Fruit fly (Drosophila melanogaster): Measurements from ENCODE around the gene CG12448.

The CG12448 gene

DNA sequence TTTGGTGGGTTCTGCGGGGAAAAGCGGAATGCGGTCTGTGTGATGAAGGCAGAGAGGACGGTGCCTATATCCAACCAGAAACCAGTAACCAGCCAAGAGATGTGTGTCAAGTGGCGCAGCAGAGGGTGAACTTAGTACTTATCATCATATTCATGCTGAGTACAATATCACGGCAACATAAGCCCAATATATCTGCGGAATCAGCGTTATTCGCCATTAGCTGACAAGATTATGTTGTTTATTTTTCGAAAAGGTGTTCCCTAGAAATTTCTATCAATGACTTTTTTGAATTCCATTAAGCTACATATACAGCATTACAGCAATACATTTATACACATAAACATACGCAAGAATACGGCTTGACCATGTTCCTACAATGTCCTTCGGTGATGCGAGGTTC lies at the start of gene CG12448:
TSS of gene CG12448 (plus strand) at position 301 of the 400 bp plus-strand sequence.
- TF ChIP-seq CTCF (optimal IDR thresholded peaks at IDR 0.05) = no peak
- TF ChIP-seq CG8478 (optimal IDR thresholded peaks at IDR 0.05) = no peak

DNA sequence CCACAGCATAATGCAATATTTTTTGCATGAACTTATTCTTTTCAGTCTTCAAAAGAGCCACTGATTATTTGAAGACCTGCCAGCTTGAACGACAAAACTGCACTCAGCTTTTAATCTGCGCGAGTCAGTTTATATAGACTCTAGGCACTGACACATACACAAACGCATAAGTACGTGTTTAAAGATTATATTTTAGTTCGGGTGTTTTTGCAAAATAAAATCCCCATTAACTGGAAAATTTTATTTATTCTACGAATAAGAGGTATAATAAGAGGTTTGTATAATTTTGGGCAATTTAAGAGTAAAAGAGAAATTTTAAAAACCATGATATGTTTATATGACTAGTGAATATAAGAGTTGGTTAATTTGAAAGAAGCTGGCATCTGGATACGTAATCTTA lies 47.5 kb upstream of the CG12448 start, which contains the start of gene Tep1:
TSS of gene Tep1 (minus strand) at position 101 of the 400 bp plus-strand sequence.
- TF ChIP-seq CG8478 (optimal IDR thresholded peaks at IDR 0.05) (no peak), CTCF (optimal IDR thresholded peaks at IDR 0.05) (no peak)

dm6 chr2L:15895154-15895553 lies 46.1 kb upstream of the CG12448 start, which contains the start of gene CG31735:
Gene CG31735, plus strand, starts transcription at chr2L:15895454.
- TF ChIP-seq CG8478 (optimal IDR thresholded peaks at IDR 0.05) (no peak), CTCF (optimal IDR thresholded peaks at IDR 0.05) (no peak)

- TF ChIP-seq CTCF (optimal IDR thresholded peaks at IDR 0.05) (no peak), CG8478 (optimal IDR thresholded peaks at IDR 0.05) (no peak)
Observed at dm6 chr2L:15900424-15900823, 40.8 kb upstream of the CG12448 start, which contains the start of gene CG31823. Gene CG31823, minus strand, starts transcription at chr2L:15900524.

DNA sequence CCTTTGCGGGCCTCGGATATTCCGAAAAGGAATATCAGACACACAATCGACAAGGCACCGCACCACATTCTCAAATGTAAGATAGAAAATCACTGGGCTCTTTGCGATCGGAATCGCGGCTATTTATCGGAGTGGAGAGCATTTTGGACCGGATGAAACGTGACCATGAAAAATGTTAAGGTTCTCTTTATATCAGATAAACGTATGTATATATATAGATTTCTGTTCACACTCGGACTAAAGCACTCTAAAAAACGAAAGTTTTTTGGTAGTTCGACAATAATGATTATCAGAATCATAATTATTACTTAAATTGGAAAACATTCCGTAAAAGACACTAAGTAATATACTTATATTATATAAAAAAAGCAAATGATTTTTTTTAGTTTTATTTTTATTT lies 38.9 kb upstream of the CG12448 start, which contains the start of gene CG31821:
TSS of gene CG31821 (minus strand) at position 101 of the 400 bp plus-strand sequence.
- TF ChIP-seq CTCF (optimal IDR thresholded peaks at IDR 0.05) (no peak), CG8478 (optimal IDR thresholded peaks at IDR 0.05) (no peak)

DNA sequence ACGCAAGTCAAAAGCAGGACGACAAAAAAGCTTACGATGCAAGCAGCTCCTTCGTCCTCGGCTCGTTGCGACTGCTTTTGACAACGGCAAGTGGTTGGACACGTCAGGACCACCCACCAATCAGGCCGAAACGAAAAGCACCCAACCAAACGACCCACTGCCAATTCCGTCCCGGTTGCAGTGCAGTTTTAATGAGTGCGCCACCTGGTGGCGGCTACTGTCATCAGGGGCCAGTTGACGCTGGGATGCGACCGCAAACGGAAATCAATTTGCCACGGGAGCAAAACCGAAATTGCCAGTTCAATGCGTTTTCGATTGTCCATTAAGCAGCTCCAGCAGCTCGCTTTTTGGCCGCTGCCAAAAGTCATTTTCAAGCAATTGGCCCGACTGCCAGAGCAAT lies 37.5 kb upstream of the CG12448 start:
- TF ChIP-seq CG8478 (optimal IDR thresholded peaks at IDR 0.05) (no peak), CTCF (optimal IDR thresholded peaks at IDR 0.05) (peak; percentile 81 to 86)

dm6 chr2L:15907358-15907757 lies 33.9 kb upstream of the CG12448 start:
- no peak for TF ChIP-seq CTCF (optimal IDR thresholded peaks at IDR 0.05)
- TF ChIP-seq CG8478 (optimal IDR thresholded peaks at IDR 0.05) = no peak

DNA sequence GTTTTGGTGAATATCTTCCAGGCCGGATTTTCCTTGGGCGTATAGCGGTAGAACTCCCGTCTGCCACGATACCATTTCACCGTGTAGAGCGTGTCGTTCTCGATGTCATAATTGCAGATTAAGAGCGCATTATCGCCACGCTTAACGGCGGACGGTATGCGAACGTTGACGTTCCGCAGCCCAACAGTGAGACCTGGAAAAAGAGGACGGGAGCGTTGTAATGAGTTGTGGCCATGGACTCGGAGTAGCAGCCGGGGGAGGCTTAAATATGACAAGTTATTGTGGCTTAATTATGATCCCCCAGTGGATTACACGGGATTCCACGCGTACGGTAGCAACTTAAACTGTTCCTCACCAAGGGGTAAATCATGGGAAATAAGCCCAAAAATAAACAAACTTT lies 33.2 kb upstream of the CG12448 start:
- no peak for TF ChIP-seq CG8478 (optimal IDR thresholded peaks at IDR 0.05)
- no peak for TF ChIP-seq CTCF (optimal IDR thresholded peaks at IDR 0.05)

dm6 chr2L:15908496-15909276 lies 32.6 kb upstream of the CG12448 start:
- no peak for TF ChIP-seq CG8478 (optimal IDR thresholded peaks at IDR 0.05)
- TF ChIP-seq CTCF (optimal IDR thresholded peaks at IDR 0.05) = no peak

DNA sequence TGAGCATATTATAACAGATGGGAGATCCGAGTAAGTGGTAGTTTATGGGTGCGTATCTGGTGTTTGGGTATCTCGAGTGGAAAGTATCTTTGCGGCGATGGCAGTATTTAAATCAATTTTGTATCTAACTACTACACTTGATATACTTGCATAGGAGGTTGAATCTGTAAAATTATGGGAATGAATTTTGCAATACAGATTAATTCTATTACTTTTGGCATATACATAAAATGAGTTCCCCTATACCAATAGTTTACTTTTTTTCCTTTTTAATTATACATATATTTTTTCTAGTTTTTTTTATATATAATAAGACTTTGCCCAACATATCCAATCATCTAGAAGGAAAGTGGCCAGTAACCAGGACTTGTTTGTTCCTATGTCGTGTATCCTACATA lies 32.0 kb upstream of the CG12448 start:
- TF ChIP-seq CG8478 (optimal IDR thresholded peaks at IDR 0.05) (no peak), CTCF (optimal IDR thresholded peaks at IDR 0.05) (no peak)

DNA sequence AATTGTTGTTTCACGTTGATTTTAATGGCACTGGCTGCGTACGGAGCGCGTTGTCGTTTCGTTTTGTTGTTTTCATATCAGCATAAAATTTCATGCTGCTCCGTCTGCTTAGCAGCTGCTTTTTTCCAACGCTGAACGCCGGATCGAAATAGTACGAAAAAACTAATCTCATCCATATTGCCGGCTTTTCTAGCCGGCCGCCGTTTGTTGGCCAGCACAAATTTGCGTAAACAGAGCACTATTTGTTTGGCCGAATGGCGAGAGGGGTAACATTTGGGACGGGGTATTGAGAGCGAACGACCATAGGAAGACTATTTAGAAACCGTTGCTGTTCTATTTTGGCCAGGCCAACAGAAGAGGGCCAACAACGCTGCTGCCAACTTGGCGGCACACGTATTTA lies 31.4 kb upstream of the CG12448 start:
- TF ChIP-seq CTCF (optimal IDR thresholded peaks at IDR 0.05) (no peak), CG8478 (optimal IDR thresholded peaks at IDR 0.05) (no peak)

- TF ChIP-seq CG8478 (optimal IDR thresholded peaks at IDR 0.05) = no peak
- no peak for TF ChIP-seq CTCF (optimal IDR thresholded peaks at IDR 0.05)
Observed at dm6 chr2L:15910937-15911590, 30.2 kb upstream of the CG12448 start.

DNA sequence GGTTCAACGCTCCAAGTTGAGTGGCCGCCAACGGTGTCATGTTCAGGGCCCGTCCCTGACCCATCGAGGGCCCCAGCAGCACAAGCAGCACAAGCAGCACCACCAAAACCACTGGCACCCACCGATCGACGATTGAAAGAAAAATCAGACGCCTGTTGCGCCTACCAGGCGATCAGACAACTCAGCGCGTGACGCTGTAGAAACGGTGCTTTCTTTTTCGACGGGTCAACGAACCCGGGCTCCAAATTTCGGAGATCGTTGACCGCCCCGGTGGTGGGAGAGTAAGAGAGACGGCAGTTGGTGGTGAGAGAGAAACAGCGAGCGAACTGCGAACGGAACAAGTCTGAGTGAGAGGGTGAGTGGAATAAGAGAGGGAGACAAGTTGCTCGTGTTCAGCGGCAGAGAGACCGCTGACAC lies 29.6 kb upstream of the CG12448 start:
- TF ChIP-seq CG8478 (optimal IDR thresholded peaks at IDR 0.05) (no peak), CTCF (optimal IDR thresholded peaks at IDR 0.05) (no peak)

DNA sequence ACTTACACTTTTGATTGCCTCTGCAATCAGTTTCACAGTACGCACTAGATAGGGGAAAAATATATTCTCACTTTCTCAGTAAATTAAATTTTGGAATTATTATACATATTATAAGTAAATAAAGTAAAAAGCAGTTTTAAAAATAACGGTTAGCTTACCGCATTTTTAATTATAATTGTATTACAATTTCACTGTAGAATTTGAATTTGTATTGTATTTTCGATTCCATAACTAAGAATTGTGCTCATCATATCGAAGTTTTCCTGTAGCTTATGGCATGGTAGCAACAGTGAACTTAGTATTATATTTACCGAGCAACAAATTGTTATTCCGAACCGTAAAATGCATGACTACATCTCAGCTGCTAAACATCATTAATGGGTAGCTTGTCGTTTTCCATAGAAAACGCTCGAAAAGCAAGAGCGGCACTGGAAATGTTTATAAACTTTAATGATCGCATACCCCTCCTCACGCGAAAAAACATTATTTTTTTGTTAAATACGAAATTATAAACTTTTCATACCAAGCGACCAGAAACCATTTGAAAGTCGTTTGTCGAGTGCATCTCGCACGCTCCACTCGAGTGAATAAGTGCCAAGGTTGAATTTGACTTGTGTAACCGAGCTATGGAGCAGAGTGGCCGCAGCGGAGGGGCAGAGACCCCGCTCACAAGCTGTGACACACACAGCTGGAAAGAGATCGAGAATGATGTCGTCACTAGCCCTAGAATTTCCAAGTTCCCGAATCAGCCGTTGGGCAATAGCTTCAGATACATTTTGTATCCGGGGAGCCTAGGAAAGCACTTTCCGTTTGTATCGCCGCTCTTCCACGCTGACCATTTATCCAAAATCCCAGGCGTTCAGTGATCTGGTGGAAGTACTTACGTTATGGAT lies 29.0 kb upstream of the CG12448 start:
- TF ChIP-seq CTCF (optimal IDR thresholded peaks at IDR 0.05) (no peak), CG8478 (optimal IDR thresholded peaks at IDR 0.05) (no peak)
